Fruit fly (Drosophila melanogaster): ENCODE measurements around the gene CG8611.

DNA sequence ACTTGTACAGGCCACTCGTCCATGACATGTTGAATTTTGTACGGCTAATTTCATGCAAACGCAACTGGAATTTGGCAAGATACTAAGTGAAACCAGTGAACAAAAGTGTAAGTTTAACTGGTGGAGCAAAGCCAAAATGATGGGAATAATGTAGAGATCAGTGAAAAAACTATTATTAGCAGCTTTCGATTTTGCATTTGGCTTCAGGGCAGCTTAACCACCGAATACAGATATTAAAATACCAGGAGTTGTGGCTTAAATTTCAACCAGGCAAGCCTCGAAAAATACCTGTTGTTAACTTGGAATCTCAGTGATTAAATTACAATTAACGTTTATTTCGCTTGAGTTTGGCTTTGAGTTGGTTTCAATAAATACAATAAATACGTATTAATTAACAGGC, 26.7 kb upstream of the CG8611 start, which contains the start of gene p-cup:
- TF ChIP-seq CG7101 (tag; optimal IDR thresholded peaks at IDR 0.05): no peak
- no peak for TF ChIP-seq Hr96 (GFP tag; optimal IDR thresholded peaks at IDR 0.05)
- no peak for TF ChIP-seq CG33017 (tag; optimal IDR thresholded peaks at IDR 0.05)
- no peak for TF ChIP-seq toe (GFP tag; optimal IDR thresholded peaks at IDR 0.05)
- no peak for TF ChIP-seq Clk (GFP tag; optimal IDR thresholded peaks at IDR 0.05)
- TF ChIP-seq kay (GFP tag; ENCODE audit: borderline replicate concordance): no peak
- TF ChIP-seq CG5204 (GFP tag; optimal IDR thresholded peaks at IDR 0.05): no peak
- no peak for TF ChIP-seq CG7045 (GFP tag; optimal IDR thresholded peaks at IDR 0.05)

All from whole organism, adult.